Worm (Caenorhabditis elegans) whole organism, L4 larva: ENCODE data around the gene K07F5.7.

Experiments
- ZK337.2 ChIP-seq: fragments of 200-800 bp; sonication (Bioruptor generic); IDR thresholded peaks from 2 replicates; pipeline ENCODE4 v1.3.6; 2022; ENCODE audit warnings: missing genetic modification reagents, missing genetic modification characterization, missing compliant biosample characterization
- ces-1 ChIP-seq: fragments of 150-350 bp; sonication (generic microtip); optimal IDR thresholded peaks from 4 replicates; lab custom pipeline; 2014; ENCODE audit warnings: missing biosample characterization, missing genetic modification reagents, missing genetic modification characterization
- lsy-2 ChIP-seq, 2 experiments: fragments of 150-350 bp in 1 of 2; sonication (generic microtip) in 1 of 2; optimal IDR thresholded peaks; 2 replicates each; lab custom pipeline; 2014 to 2017; ENCODE audit warnings: missing biosample characterization in 2 of 2, missing genetic modification characterization in 2 of 2
- nhr-10 ChIP-seq: fragments of 150-350 bp; optimal IDR thresholded peaks from 2 replicates; lab custom pipeline; 2014; ENCODE audit warnings: missing biosample characterization, missing genetic modification characterization
- nhr-76 ChIP-seq: fragments of 150-350 bp; optimal IDR thresholded peaks from 2 replicates; lab custom pipeline; 2014; ENCODE audit warnings: missing biosample characterization, missing genetic modification characterization
- zag-1 ChIP-seq: fragments of 150-350 bp; optimal IDR thresholded peaks from 2 replicates; lab custom pipeline; 2014; ENCODE audit warnings: missing biosample characterization, missing genetic modification characterization
- ztf-11 ChIP-seq: fragments of 150-350 bp; optimal IDR thresholded peaks from 2 replicates; lab custom pipeline; 2014; ENCODE audit warnings: missing biosample characterization, missing genetic modification characterization

DNA sequence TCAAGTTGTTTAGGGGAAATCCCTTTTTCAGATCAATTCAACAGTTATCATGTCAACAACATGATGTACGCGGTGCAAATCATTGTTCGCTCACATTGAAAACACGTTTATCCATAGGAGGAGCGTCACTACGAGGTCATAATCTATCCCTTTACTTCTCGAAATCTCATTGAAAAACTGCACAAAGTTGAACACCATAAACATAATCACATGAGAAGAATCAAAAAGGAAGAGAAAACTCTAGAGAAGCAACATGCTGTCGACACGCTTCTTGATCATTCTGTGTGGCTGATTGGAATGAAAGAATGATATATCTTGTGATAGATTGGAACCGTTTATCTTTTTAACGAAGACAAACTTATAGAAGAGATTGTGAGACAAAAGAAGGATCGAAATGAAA lies 19.9 kb upstream of the K07F5.7 start:
- TF ChIP-seq ZK337.2 (GFP tag; lab: Robert Waterston, UW): no peak
- no peak for TF ChIP-seq ztf-11
- TF ChIP-seq lsy-2 (tag; optimal IDR thresholded peaks at IDR 0.05; lab: Kevin White, UChicago): peak; percentile 5 to 79
- no peak for TF ChIP-seq zag-1 (tag; lab: Kevin White, UChicago)
- no peak for TF ChIP-seq nhr-76 (tag; lab: Kevin White, UChicago)
- TF ChIP-seq nhr-10: peak; percentile 14
- no peak for TF ChIP-seq ces-1 (GFP tag; lab: Kevin White, UChicago)
